Worm (Caenorhabditis elegans) whole organism, L3 larva: Measurements from ENCODE around the gene uev-2.

Experiments
- ceh-16 ChIP-seq: sonication (generic microtip); optimal IDR thresholded peaks from 2 replicates; lab custom pipeline; 2017; ENCODE audit warnings: missing biosample characterization, missing genetic modification characterization
- elt-1 ChIP-seq: fragments of 150-350 bp; optimal IDR thresholded peaks from 2 replicates; lab custom pipeline; 2014; ENCODE audit warnings: missing biosample characterization, missing genetic modification characterization
- lin-15B ChIP-seq: fragments of 150-350 bp; optimal IDR thresholded peaks from 2 replicates; lab custom pipeline; 2014; ENCODE audit warnings: missing biosample characterization, missing genetic modification characterization
- lin-39 ChIP-seq: fragments of 150-350 bp; optimal IDR thresholded peaks from 2 replicates; lab custom pipeline; 2018; ENCODE audit warnings: missing biosample characterization, missing genetic modification reagents, missing genetic modification characterization
- nfya-1 ChIP-seq: sonication (generic microtip); optimal IDR thresholded peaks from 2 replicates; lab custom pipeline; 2017; ENCODE audit warnings: missing genetic modification characterization, mild to moderate bottlenecking, missing compliant biosample characterization, antibody characterized with exemption, moderate library complexity; ENCODE audit not compliant: insufficient read depth
- nhr-23 ChIP-seq: fragments of 150-350 bp; optimal IDR thresholded peaks from 2 replicates; lab custom pipeline; 2014; ENCODE audit warnings: missing biosample characterization, missing genetic modification reagents, missing genetic modification characterization
- nhr-237 ChIP-seq: fragments of 150-350 bp; optimal IDR thresholded peaks from 2 replicates; lab custom pipeline; 2014; ENCODE audit warnings: missing biosample characterization, missing genetic modification characterization
- nhr-76 ChIP-seq: fragments of 150-350 bp; sonication (generic microtip); optimal IDR thresholded peaks from 5 replicates; lab custom pipeline; 2014; ENCODE audit warnings: missing biosample characterization, missing genetic modification characterization
- nhr-77 ChIP-seq: fragments of 150-350 bp; optimal IDR thresholded peaks from 2 replicates; lab custom pipeline; 2014; ENCODE audit warnings: missing biosample characterization, missing genetic modification characterization
- snpc-4 ChIP-seq: fragments of 150-350 bp; optimal IDR thresholded peaks from 2 replicates; lab custom pipeline; 2014; ENCODE audit warnings: missing biosample characterization, missing genetic modification characterization
- unc-39 ChIP-seq: sonication (generic microtip); optimal IDR thresholded peaks from 4 replicates; lab custom pipeline; 2017; ENCODE audit warnings: missing biosample characterization, missing genetic modification characterization
- unc-62 ChIP-seq: fragments of 150-350 bp; sonication (generic microtip); optimal IDR thresholded peaks from 4 replicates; lab custom pipeline; 2014; ENCODE audit warnings: missing biosample characterization, missing genetic modification reagents, missing genetic modification characterization

DNA sequence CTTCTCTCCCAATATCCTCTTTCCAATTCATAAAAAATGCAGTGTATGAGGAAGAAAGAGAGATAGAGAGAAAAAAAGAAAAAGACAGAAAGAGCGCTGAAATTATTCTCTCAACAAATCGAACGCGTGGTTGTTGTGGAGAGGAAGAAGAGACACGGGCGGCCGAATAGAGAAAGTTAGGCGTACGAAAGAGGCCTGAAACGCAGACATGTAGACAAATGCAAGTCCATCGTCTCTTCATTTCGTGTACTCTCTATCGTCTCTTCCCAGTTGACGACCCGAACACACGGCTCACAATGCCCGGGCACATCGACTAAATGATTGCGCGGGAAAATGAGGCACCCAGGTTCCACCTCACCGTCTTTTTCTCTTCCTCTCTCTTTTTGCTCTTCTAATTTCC lies 38.3 kb downstream of the uev-2 start:
- no peak for TF ChIP-seq elt-1 (tag; lab: Kevin White, UChicago)
- no peak for TF ChIP-seq nhr-237 (tag; lab: Kevin White, UChicago)
- TF ChIP-seq nhr-76: no peak
- TF ChIP-seq nfya-1 (tag; lab: Kevin White, UChicago): peak; percentile 87
- no peak for TF ChIP-seq unc-62 (GFP tag; lab: Kevin White, UChicago)
- peak; percentile 54 for TF ChIP-seq snpc-4 (tag; lab: Kevin White, UChicago)
- no peak for TF ChIP-seq ceh-16
- peak; percentile 65 for TF ChIP-seq lin-15B (tag; lab: Kevin White, UChicago)
- TF ChIP-seq unc-39: no peak
- TF ChIP-seq nhr-23: peak; percentile 15
- no peak for TF ChIP-seq nhr-77 (tag; lab: Kevin White, UChicago)
- peak; percentile 49 for TF ChIP-seq lin-39 (tag; lab: Kevin White, UChicago)
